Fruit fly (Drosophila melanogaster) whole organism, prepupa: ENCODE data around the gene CG11703.

Experiments used
- CG11762 ChIP-seq: fragments of 200-800 bp; sonication (Bioruptor generic); optimal IDR thresholded peaks from 3 replicates; lab custom pipeline; 2016; ENCODE audit warnings: missing biosample characterization, missing genetic modification characterization; ENCODE audit not compliant: insufficient read depth
- CG6163 ChIP-seq: fragments of 200-800 bp; sonication (Bioruptor generic); IDR thresholded peaks from 3 replicates; pipeline ENCODE4 v1.3.6; 2022; ENCODE audit warnings: missing biosample characterization, missing genetic modification characterization
- CG6808 ChIP-seq: fragments of 200-800 bp; sonication (Bioruptor generic); optimal IDR thresholded peaks from 3 replicates; lab custom pipeline; 2017; ENCODE audit warnings: missing biosample characterization, missing genetic modification characterization, mild to moderate bottlenecking, moderate library complexity, missing genetic modification reagents
- CG6854 ChIP-seq: fragments of 200-800 bp; sonication (Bioruptor generic); optimal IDR thresholded peaks from 2 replicates; lab custom pipeline; 2017; ENCODE audit warnings: missing biosample characterization, mild to moderate bottlenecking, missing genetic modification characterization
- CG8319 ChIP-seq: fragments of 200-800 bp; sonication (Bioruptor generic); optimal IDR thresholded peaks from 3 replicates; lab custom pipeline; 2016; ENCODE audit warnings: missing biosample characterization, missing genetic modification characterization
- CG9139 ChIP-seq: fragments of 200-800 bp; sonication (Bioruptor generic); optimal IDR thresholded peaks from 3 replicates; lab custom pipeline; 2017; ENCODE audit warnings: missing biosample characterization, mild to moderate bottlenecking, missing genetic modification characterization
- Sox102F ChIP-seq: fragments of 200-800 bp; sonication (Bioruptor generic); optimal IDR thresholded peaks from 2 replicates; lab custom pipeline; 2016; ENCODE audit warnings: missing biosample characterization, mild to moderate bottlenecking, missing genetic modification characterization
- cyc ChIP-seq: fragments of 200-800 bp; sonication (Bioruptor generic); optimal IDR thresholded peaks from 3 replicates; lab custom pipeline; 2016; ENCODE audit warnings: missing biosample characterization, missing genetic modification characterization
- dsx ChIP-seq: fragments of 200-800 bp; optimal IDR thresholded peaks from 3 replicates; lab custom pipeline; 2019; ENCODE audit warnings: missing biosample characterization, mild to moderate bottlenecking, missing genetic modification characterization, moderate library complexity; ENCODE audit not compliant: poor library complexity, severe bottlenecking
- eg ChIP-seq: fragments of 200-800 bp; sonication (Bioruptor generic); IDR thresholded peaks from 3 replicates; pipeline ENCODE4 v1.3.6; 2022; ENCODE audit warnings: missing biosample characterization, missing genetic modification characterization
- fkh ChIP-seq: fragments of 200-800 bp; sonication (Bioruptor generic); optimal IDR thresholded peaks from 3 replicates; lab custom pipeline; 2017; ENCODE audit warnings: missing biosample characterization, mild to moderate bottlenecking, missing genetic modification characterization, moderate library complexity

DNA sequence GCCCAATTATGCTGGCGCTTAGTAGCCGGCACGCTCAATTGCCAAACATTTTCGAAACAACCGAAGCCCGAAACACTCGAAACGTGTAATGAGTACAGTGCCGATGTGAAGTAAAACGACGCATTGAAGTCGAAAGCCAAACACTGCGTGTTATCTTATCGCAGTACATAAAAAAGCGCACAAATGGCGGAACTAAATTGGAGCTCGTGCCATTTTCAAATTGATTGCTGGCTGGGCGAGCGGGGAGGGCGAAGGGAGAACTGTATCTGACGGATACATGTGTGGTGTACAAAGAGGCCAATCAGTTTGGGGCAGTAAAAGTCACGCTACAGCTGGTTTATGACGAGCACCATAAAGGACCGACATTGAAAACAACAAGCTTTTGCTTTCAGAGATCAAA is 4.6 kb downstream of the CG11703 start:
- TF ChIP-seq Sox102F (GFP tag; lab: Kevin White, UChicago) (no peak), CG9139 (GFP tag; lab: Kevin White, UChicago) (no peak), CG6808 (GFP tag; lab: Kevin White, UChicago) (no peak), CG6163 (GFP tag; lab: Robert Waterston, UW) (no peak), fkh (GFP tag; lab: Kevin White, UChicago) (peak; percentile 48), cyc (GFP tag; lab: Kevin White, UChicago) (no peak), CG6854 (GFP tag; lab: Kevin White, UChicago) (no peak), dsx (GFP tag; lab: Kevin White, UChicago) (no peak), eg (GFP tag; lab: Robert Waterston, UW) (no peak), CG11762 (GFP tag; lab: Kevin White, UChicago) (no peak), CG8319 (GFP tag; lab: Kevin White, UChicago) (no peak)
